Fruit fly (Drosophila melanogaster): ENCODE measurements around the gene CG18744.
A peak's percentile ranks its signal among the peaks of the same experiment; 100 is the strongest.

DNA sequence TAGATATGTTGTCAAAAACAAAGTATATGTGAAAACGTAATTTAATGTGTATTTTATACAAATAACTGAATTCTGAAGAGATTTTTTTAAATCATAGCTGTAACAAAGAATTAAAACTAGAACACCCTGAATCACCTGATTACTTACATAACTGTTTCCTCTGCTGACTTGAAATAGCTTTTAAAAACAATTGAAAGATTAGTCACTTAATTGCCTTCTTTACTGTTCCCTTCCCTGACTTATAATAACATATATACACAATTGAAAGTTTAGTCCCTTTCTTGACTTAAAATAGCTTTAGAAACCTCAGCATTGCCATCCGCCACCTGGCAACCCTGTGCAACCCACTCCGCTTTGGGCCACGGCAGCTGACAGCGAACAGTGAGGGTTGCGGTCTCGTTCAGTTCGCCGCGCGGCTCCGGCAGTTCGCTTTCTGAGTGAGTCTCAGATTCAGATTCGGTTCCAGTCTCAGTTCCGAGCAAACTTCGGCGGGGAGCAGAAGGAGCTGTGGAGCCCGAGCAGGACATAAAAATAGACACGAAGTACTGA lies 15.5 kb upstream of the CG18744 start, which contains the start of gene CG34384:
- no peak for TF ChIP-seq CG10348 (GFP tag; IDR thresholded peaks at IDR 0.05)
- no peak for TF ChIP-seq gl (tag; optimal IDR thresholded peaks at IDR 0.05)
- TF ChIP-seq rn (GFP tag; IDR thresholded peaks at IDR 0.05): no peak
- TF ChIP-seq CG8301 (tag; optimal IDR thresholded peaks at IDR 0.05): peak; percentile 31
- TF ChIP-seq CG17806 (tag; optimal IDR thresholded peaks at IDR 0.05): peak; percentile 16
- TF ChIP-seq D1 (tag; optimal IDR thresholded peaks at IDR 0.05): no peak
- no peak for TF ChIP-seq CG32121 (GFP tag; IDR thresholded peaks at IDR 0.05)
- no peak for TF ChIP-seq Ets98B (GFP tag; IDR thresholded peaks at IDR 0.05)
- TF ChIP-seq CG34367 (tag; optimal IDR thresholded peaks at IDR 0.05): no peak
- no peak for TF ChIP-seq CG4496 (GFP tag; IDR thresholded peaks at IDR 0.05)
- no peak for TF ChIP-seq fd96Ca (GFP tag; IDR thresholded peaks at IDR 0.05)
